Worm (Caenorhabditis elegans) whole organism, L3 larva: ENCODE data around the gene col-139.

Experiments
- R02D3.7 ChIP-seq: fragments of 150-350 bp; optimal IDR thresholded peaks from 2 replicates; lab custom pipeline; 2014; ENCODE audit warnings: missing biosample characterization, missing genetic modification characterization
- ZK546.5 ChIP-seq: sonication (generic microtip); optimal IDR thresholded peaks from 2 replicates; lab custom pipeline; 2017; ENCODE audit warnings: missing biosample characterization, missing genetic modification characterization
- aly-2 ChIP-seq: fragments of 150-350 bp; optimal IDR thresholded peaks from 2 replicates; lab custom pipeline; 2014; ENCODE audit warnings: missing biosample characterization, missing genetic modification characterization
- ama-1 ChIP-seq: fragments of 150-350 bp; optimal IDR thresholded peaks from 2 replicates; lab custom pipeline; 2018
- ceh-16 ChIP-seq: sonication (generic microtip); optimal IDR thresholded peaks from 2 replicates; lab custom pipeline; 2017; ENCODE audit warnings: missing biosample characterization, missing genetic modification characterization
- ceh-28 ChIP-seq: fragments of 150-350 bp; optimal IDR thresholded peaks from 2 replicates; lab custom pipeline; 2014; ENCODE audit warnings: missing biosample characterization, missing genetic modification reagents, missing genetic modification characterization
- daf-12 ChIP-seq: fragments of 150-350 bp; optimal IDR thresholded peaks from 2 replicates; lab custom pipeline; 2014; ENCODE audit warnings: missing biosample characterization, missing genetic modification reagents, missing genetic modification characterization
- egl-27 ChIP-seq: sonication (generic microtip); optimal IDR thresholded peaks from 4 replicates; lab custom pipeline; 2017; ENCODE audit warnings: missing biosample characterization, missing genetic modification reagents, missing genetic modification characterization
- egl-5 ChIP-seq: fragments of 150-350 bp; optimal IDR thresholded peaks from 2 replicates; lab custom pipeline; 2017; ENCODE audit warnings: missing biosample characterization, missing genetic modification reagents, missing genetic modification characterization, inconsistent platforms
- elt-2 ChIP-seq: sonication (generic microtip); optimal IDR thresholded peaks from 2 replicates; lab custom pipeline; 2016; ENCODE audit warnings: missing genetic modification reagents, mild to moderate bottlenecking, missing genetic modification characterization, missing compliant biosample characterization
- elt-3 ChIP-seq, 3 experiments: fragments of 150-350 bp in 1 of 3; sonication (generic microtip) in 2 of 3; optimal IDR thresholded peaks; 2 replicates in 2 of 3; 4 replicates in 1 of 3; lab custom pipeline; 2014 to 2017; ENCODE audit warnings: missing biosample characterization in 3 of 3, missing genetic modification characterization in 3 of 3
- eor-1 ChIP-seq, 2 experiments: fragments of 150-350 bp; optimal IDR thresholded peaks; 2 replicates each; lab custom pipeline; 2014 to 2018; ENCODE audit warnings: missing biosample characterization in 2 of 2, missing genetic modification characterization in 2 of 2
- fkh-10 ChIP-seq: sonication (generic microtip); optimal IDR thresholded peaks from 2 replicates; lab custom pipeline; 2017; ENCODE audit warnings: missing biosample characterization, missing genetic modification reagents, missing genetic modification characterization
- fkh-2 ChIP-seq: fragments of 150-350 bp; optimal IDR thresholded peaks from 2 replicates; lab custom pipeline; 2014; ENCODE audit warnings: missing biosample characterization, missing genetic modification reagents, missing genetic modification characterization
- hmg-11 ChIP-seq: sonication (generic microtip); optimal IDR thresholded peaks from 2 replicates; lab custom pipeline; 2016; ENCODE audit warnings: missing genetic modification characterization, missing compliant biosample characterization
- jun-1 ChIP-seq: fragments of 150-350 bp; optimal IDR thresholded peaks from 2 replicates; lab custom pipeline; 2014; ENCODE audit warnings: missing biosample characterization, missing genetic modification reagents, missing genetic modification characterization
- lin-15B ChIP-seq: fragments of 150-350 bp; optimal IDR thresholded peaks from 2 replicates; lab custom pipeline; 2014; ENCODE audit warnings: missing biosample characterization, missing genetic modification characterization
- lin-39 ChIP-seq: fragments of 150-350 bp; optimal IDR thresholded peaks from 2 replicates; lab custom pipeline; 2018; ENCODE audit warnings: missing biosample characterization, missing genetic modification reagents, missing genetic modification characterization
- lsy-12 ChIP-seq: sonication (generic microtip); optimal IDR thresholded peaks from 2 replicates; lab custom pipeline; 2016; ENCODE audit warnings: mild to moderate bottlenecking, missing genetic modification characterization, missing compliant biosample characterization
- mdl-1 ChIP-seq: fragments of 150-350 bp; optimal IDR thresholded peaks from 2 replicates; lab custom pipeline; 2014; ENCODE audit warnings: missing biosample characterization, missing genetic modification characterization
- nfya-1 ChIP-seq: sonication (generic microtip); optimal IDR thresholded peaks from 2 replicates; lab custom pipeline; 2017; ENCODE audit warnings: missing genetic modification characterization, mild to moderate bottlenecking, missing compliant biosample characterization, antibody characterized with exemption, moderate library complexity; ENCODE audit not compliant: insufficient read depth
- nhr-12 ChIP-seq: fragments of 150-350 bp; optimal IDR thresholded peaks from 2 replicates; lab custom pipeline; 2014; ENCODE audit warnings: missing biosample characterization, missing genetic modification characterization
- nhr-23 ChIP-seq: fragments of 150-350 bp; optimal IDR thresholded peaks from 2 replicates; lab custom pipeline; 2014; ENCODE audit warnings: missing biosample characterization, missing genetic modification reagents, missing genetic modification characterization
- nhr-237 ChIP-seq: fragments of 150-350 bp; optimal IDR thresholded peaks from 2 replicates; lab custom pipeline; 2014; ENCODE audit warnings: missing biosample characterization, missing genetic modification characterization
- nhr-25 ChIP-seq: sonication (generic microtip); optimal IDR thresholded peaks from 2 replicates; lab custom pipeline; 2017; ENCODE audit warnings: missing biosample characterization, missing genetic modification characterization
- nhr-28 ChIP-seq: fragments of 150-350 bp; optimal IDR thresholded peaks from 2 replicates; lab custom pipeline; 2014; ENCODE audit warnings: missing biosample characterization, missing genetic modification characterization
- nhr-43 ChIP-seq: sonication (generic microtip); optimal IDR thresholded peaks from 2 replicates; lab custom pipeline; 2016; ENCODE audit warnings: mild to moderate bottlenecking, missing genetic modification characterization, missing compliant biosample characterization; ENCODE audit not compliant: poor library complexity, severe bottlenecking
- nhr-77 ChIP-seq: fragments of 150-350 bp; optimal IDR thresholded peaks from 2 replicates; lab custom pipeline; 2014; ENCODE audit warnings: missing biosample characterization, missing genetic modification characterization
- pha-4 ChIP-seq: fragments of 150-350 bp; optimal IDR thresholded peaks from 2 replicates; lab custom pipeline; 2014; ENCODE audit warnings: missing biosample characterization, missing genetic modification reagents, missing genetic modification characterization
- sea-2 ChIP-seq: fragments of 150-350 bp; sonication (generic microtip); optimal IDR thresholded peaks from 4 replicates; lab custom pipeline; 2014; ENCODE audit warnings: missing biosample characterization, missing genetic modification reagents, missing genetic modification characterization
- skn-1 ChIP-seq: fragments of 150-350 bp; optimal IDR thresholded peaks from 2 replicates; lab custom pipeline; 2014; ENCODE audit warnings: missing biosample characterization, missing genetic modification characterization
- snpc-4 ChIP-seq: fragments of 150-350 bp; optimal IDR thresholded peaks from 2 replicates; lab custom pipeline; 2014; ENCODE audit warnings: missing biosample characterization, missing genetic modification characterization
- tbx-2 ChIP-seq: sonication (generic microtip); optimal IDR thresholded peaks from 2 replicates; lab custom pipeline; 2016; ENCODE audit warnings: mild to moderate bottlenecking, missing genetic modification characterization, missing compliant biosample characterization
- unc-39 ChIP-seq: sonication (generic microtip); optimal IDR thresholded peaks from 4 replicates; lab custom pipeline; 2017; ENCODE audit warnings: missing biosample characterization, missing genetic modification characterization
- unc-62 ChIP-seq: fragments of 150-350 bp; sonication (generic microtip); optimal IDR thresholded peaks from 4 replicates; lab custom pipeline; 2014; ENCODE audit warnings: missing biosample characterization, missing genetic modification reagents, missing genetic modification characterization
- ztf-11 ChIP-seq: fragments of 150-350 bp; optimal IDR thresholded peaks from 2 replicates; lab custom pipeline; 2014; ENCODE audit warnings: missing biosample characterization, missing genetic modification characterization

The col-139 gene

ce11 chrV:4626344-4626743 is 27.4 kb downstream of the col-139 start:
- peak; percentile 48 for TF ChIP-seq fkh-10 (GFP tag; lab: Kevin White, UChicago)
- TF ChIP-seq ztf-11 (tag; lab: Kevin White, UChicago), result no peak
- no peak for TF ChIP-seq lin-39
- TF ChIP-seq aly-2, result no peak

ce11 chrV:4624717-4625116 is 29.1 kb downstream of the col-139 start:
- TF ChIP-seq daf-12 (no peak), nfya-1 (peak; percentile 98)

ce11 chrV:4623535-4623934 is 30.2 kb downstream of the col-139 start:
- no peak for TF ChIP-seq ZK546.5 (tag; lab: Kevin White, UChicago)
- TF ChIP-seq lsy-12, result no peak
- TF ChIP-seq nfya-1, result peak; percentile 98

- TF ChIP-seq fkh-2 (tag; lab: Kevin White, UChicago) (no peak), ama-1 (no peak)
These were observed 36.5 kb downstream of the col-139 start, which contains the start of gene sumv-2 for ce11 chrV:4617260-4617659. Gene sumv-2, plus strand, starts transcription at chrV:4617560.

ce11 chrV:4615802-4616201 is 38.0 kb downstream of the col-139 start, which contains the start of the genes Y61A9LA.10 and F54D11.4:
Gene Y61A9LA.10, minus strand, starts transcription at chrV:4615817.
Gene F54D11.4, plus strand, starts transcription at chrV:4616151.
- TF ChIP-seq nhr-23 (tag; lab: Kevin White, UChicago) (peak; percentile 76), ceh-28 (tag; lab: Kevin White, UChicago) (peak; percentile 50), unc-39 (tag; lab: Kevin White, UChicago) (no peak), pha-4 (tag; lab: Kevin White, UChicago) (peak; percentile 72), tbx-2 (tag; lab: Kevin White, UChicago) (no peak), aly-2 (no peak), egl-5 (tag; lab: Kevin White, UChicago) (no peak), mdl-1 (tag; lab: Kevin White, UChicago) (no peak), egl-27 (no peak), jun-1 (no peak), lin-39 (peak; percentile 37), nfya-1 (peak; percentile 47), unc-62 (no peak), nhr-28 (no peak), ceh-16 (tag; lab: Kevin White, UChicago) (no peak), snpc-4 (peak; percentile 53), nhr-12 (tag; lab: Kevin White, UChicago) (no peak), skn-1 (tag; lab: Kevin White, UChicago) (peak; percentile 1), eor-1 (tag; optimal IDR thresholded peaks at IDR 0.05; lab: Kevin White, UChicago) (no peak), nhr-25 (tag; lab: Kevin White, UChicago) (no peak), ama-1 (no peak), nhr-77 (no peak), lin-15B (tag; lab: Kevin White, UChicago) (peak; percentile 54), elt-2 (tag; lab: Kevin White, UChicago) (peak; percentile 37), hmg-11 (tag; lab: Kevin White, UChicago) (peak; percentile 41), elt-3 (tag; optimal IDR thresholded peaks at IDR 0.05; lab: Kevin White, UChicago) (no peak), sea-2 (GFP tag; lab: Kevin White, UChicago) (no peak), nhr-237 (tag; lab: Kevin White, UChicago) (no peak), nhr-43 (tag; lab: Kevin White, UChicago) (no peak), R02D3.7 (tag; lab: Kevin White, UChicago) (no peak), daf-12 (no peak)
